Fruit fly (Drosophila melanogaster) whole organism: ENCODE data around the gene CG31253.

ENCODE experiments used
- CG8478 ChIP-seq: fragments of >200 bp; optimal IDR thresholded peaks from 2 replicates; lab custom pipeline; 2018; ENCODE audit warnings: inconsistent platforms
- Dll ChIP-seq: fragments of >200 bp; optimal IDR thresholded peaks from 2 replicates; lab custom pipeline; 2017
- EcR ChIP-seq, 2 experiments: fragments of >200 bp; optimal IDR thresholded peaks; 2 replicates each; lab custom pipeline; 2017; ENCODE audit warnings: missing biosample characterization in 2 of 2, missing genetic modification characterization in 2 of 2, missing genetic modification reagents in 2 of 2
- pan ChIP-seq: fragments of >200 bp; optimal IDR thresholded peaks from 2 replicates; lab custom pipeline; 2017
- usp ChIP-seq: fragments of >200 bp; optimal IDR thresholded peaks from 2 replicates; lab custom pipeline; 2017; ENCODE audit warnings: missing biosample characterization, missing genetic modification characterization, mixed read lengths

DNA sequence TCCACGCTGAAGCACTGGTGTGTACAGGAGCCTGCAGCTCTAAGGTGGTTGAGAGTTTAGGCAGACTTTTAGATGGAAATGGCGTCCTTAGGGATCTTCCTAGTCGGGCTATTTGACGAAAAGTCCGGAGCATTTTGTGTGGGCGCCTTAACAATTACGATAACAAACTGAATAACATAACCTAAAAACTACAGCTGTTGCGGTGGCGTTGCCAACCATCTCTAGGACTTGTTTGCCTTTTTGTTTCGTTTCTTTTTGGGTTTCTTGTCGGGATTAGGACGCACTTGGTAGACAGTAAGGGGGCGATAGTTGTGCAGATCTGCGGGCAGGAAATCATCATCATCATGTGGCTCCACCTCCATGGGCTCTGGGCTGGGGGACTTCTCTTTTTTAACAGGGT, 2.4 kb downstream of the CG31253 start:
- TF ChIP-seq pan (lab: Kevin White, UChicago) (no peak), EcR (GFP tag; optimal IDR thresholded peaks at IDR 0.05; lab: Kevin White, UChicago) (no peak), usp (GFP tag; lab: Kevin White, UChicago) (no peak), CG8478 (no peak), Dll (no peak)
